Fruit fly (Drosophila melanogaster) whole organism, embryonic: ENCODE measurements around the gene sno.

Source experiments
- CG13624 ChIP-seq: fragments of 200-800 bp; sonication (Bioruptor generic); optimal IDR thresholded peaks from 2 replicates; lab custom pipeline; 2016; ENCODE audit warnings: missing biosample characterization, missing genetic modification characterization
- CG2712 ChIP-seq: fragments of 200-800 bp; optimal IDR thresholded peaks from 3 replicates; lab custom pipeline; 2019; ENCODE audit warnings: missing biosample characterization, mild to moderate bottlenecking, missing genetic modification characterization, moderate library complexity
- CG30403 ChIP-seq: fragments of 200-800 bp; sonication (Bioruptor generic); optimal IDR thresholded peaks from 3 replicates; lab custom pipeline; 2016; ENCODE audit warnings: missing biosample characterization, missing genetic modification characterization
- CG9215 ChIP-seq: fragments of 200-800 bp; sonication (Bioruptor generic); IDR thresholded peaks from 2 replicates; pipeline ENCODE4 v1.3.6; 2022; ENCODE audit warnings: missing biosample characterization, missing genetic modification characterization
- Hr78 ChIP-seq, 2 experiments: fragments of 200-800 bp in 1 of 2; fragments of >200 bp in 1 of 2; sonication (Bioruptor generic) in 1 of 2; optimal IDR thresholded peaks; 2 replicates each; lab custom pipeline; 2017 to 2019; ENCODE audit warnings: missing biosample characterization in 2 of 2, missing genetic modification characterization in 2 of 2, mild to moderate bottlenecking in 1 of 2, moderate library complexity in 1 of 2
- Jarid2 ChIP-seq: fragments of 200-800 bp; sonication (Bioruptor generic); optimal IDR thresholded peaks from 3 replicates; lab custom pipeline; 2017; ENCODE audit warnings: mild to moderate bottlenecking, missing biosample characterization, missing genetic modification reagents, missing genetic modification characterization
- YL-1 ChIP-seq: fragments of 200-800 bp; sonication (Bioruptor generic); optimal IDR thresholded peaks from 3 replicates; lab custom pipeline; 2017; ENCODE audit warnings: missing biosample characterization, mild to moderate bottlenecking, missing genetic modification characterization
- pita ChIP-seq: fragments of 200-800 bp; sonication (Bioruptor generic); optimal IDR thresholded peaks from 2 replicates; lab custom pipeline; 2017; ENCODE audit warnings: missing biosample characterization, mild to moderate bottlenecking, missing genetic modification characterization
- toy ChIP-seq: fragments of 200-800 bp; sonication (Bioruptor generic); IDR thresholded peaks from 2 replicates; pipeline ENCODE4 v1.3.6; 2022; ENCODE audit warnings: missing biosample characterization, missing genetic modification characterization

DNA sequence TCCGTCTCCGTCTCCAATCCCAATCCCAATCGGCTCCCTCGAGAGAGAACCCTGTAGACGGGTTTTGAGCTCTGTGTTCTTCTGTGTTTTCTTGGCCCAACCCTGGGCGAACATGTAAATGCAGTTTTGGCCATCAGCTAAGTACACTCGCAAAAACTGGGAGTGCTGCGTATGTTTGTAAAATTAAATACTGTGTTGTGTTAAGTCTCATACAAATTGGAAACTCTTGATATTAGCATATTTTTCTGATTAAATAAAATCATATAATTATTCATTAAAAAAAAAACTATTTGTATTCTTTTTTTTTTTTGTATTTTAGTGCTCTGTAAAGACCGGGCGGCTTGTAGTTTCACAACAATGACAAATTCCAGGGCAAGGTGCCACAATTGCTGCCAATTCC lies 34.3 kb upstream of the sno start:
- TF ChIP-seq Jarid2 (GFP tag; lab: Kevin White, UChicago) (no peak), pita (GFP tag; lab: Kevin White, UChicago) (no peak), YL-1 (GFP tag; lab: Kevin White, UChicago) (no peak), Hr78 (GFP tag; optimal IDR thresholded peaks at IDR 0.05; lab: Kevin White, UChicago) (no peak), toy (GFP tag; lab: Robert Waterston, UW) (no peak), CG13624 (GFP tag; lab: Kevin White, UChicago) (no peak), CG9215 (GFP tag; lab: Robert Waterston, UW) (no peak), CG2712 (tag; lab: Kevin White, UChicago) (no peak), CG30403 (GFP tag; lab: Kevin White, UChicago) (no peak)
